In the genomic region with DNA sequence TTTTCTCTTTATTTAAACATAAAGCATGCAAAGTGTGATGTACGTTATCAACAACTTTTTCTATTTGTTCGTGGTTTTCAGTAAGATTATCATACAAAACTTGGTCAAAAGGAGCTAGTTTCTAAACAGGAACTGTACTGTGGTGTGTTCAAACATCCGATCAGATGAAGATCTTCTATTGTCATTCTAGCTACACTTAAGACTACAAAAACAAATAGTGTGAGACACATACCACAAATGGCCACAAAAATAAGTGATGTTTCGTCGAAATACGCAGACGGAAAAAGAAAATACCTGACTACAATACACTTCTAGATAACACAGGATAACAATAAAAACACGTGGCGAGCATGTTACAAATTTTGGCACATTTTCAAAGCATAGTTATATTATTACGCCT, we compare ENCODE assay signal across 3 worm cellular contexts.
TF ChIP-seq lines count a peak whose summit lies in the region.

No protein-coding gene starts in this region.

TF ChIP-seq in whole organism, L1 larva, 84 proteins besides CTCF, POLR2A, EP300 and RAD21 (continued from another document):
- TF ChIP-seq nhr-20 (tag; optimal IDR thresholded peaks at IDR 0.05; lab: Kevin White, UChicago) = peak; percentile 75
- TF ChIP-seq ceh-63 (GFP tag; optimal IDR thresholded peaks at IDR 0.05; lab: Kevin White, UChicago) = no peak
- no peak for TF ChIP-seq vab-15 (tag; optimal IDR thresholded peaks at IDR 0.05; lab: Kevin White, UChicago)
- no peak for TF ChIP-seq F16B12.6 (tag; optimal IDR thresholded peaks at IDR 0.05; lab: Kevin White, UChicago)
- TF ChIP-seq lin-35 (GFP tag; optimal IDR thresholded peaks at IDR 0.05; lab: Kevin White, UChicago) = peak in 1 of 2 experiments; percentile 27
- TF ChIP-seq nhr-12 (tag; optimal IDR thresholded peaks at IDR 0.05; lab: Kevin White, UChicago) = no peak
- TF ChIP-seq efl-3 (GFP tag; optimal IDR thresholded peaks at IDR 0.05; lab: Kevin White, UChicago) = no peak
- TF ChIP-seq C04F5.9 (tag; optimal IDR thresholded peaks at IDR 0.05; lab: Kevin White, UChicago) = no peak
- TF ChIP-seq lin-14 (GFP tag; optimal IDR thresholded peaks at IDR 0.05; lab: Kevin White, UChicago) = peak; percentile 48
- TF ChIP-seq egl-27 (tag; optimal IDR thresholded peaks at IDR 0.05; lab: Kevin White, UChicago) = no peak
- TF ChIP-seq ets-5 (GFP tag; IDR thresholded peaks at IDR 0.05; lab: Robert Waterston, UW) = no peak
- TF ChIP-seq nhr-90 (tag; optimal IDR thresholded peaks at IDR 0.05; lab: Kevin White, UChicago; ENCODE audit: poor library complexity) = no peak
- no peak for TF ChIP-seq ceh-90 (tag; optimal IDR thresholded peaks at IDR 0.05; lab: Kevin White, UChicago)
- no peak for TF ChIP-seq xbp-1 (tag; optimal IDR thresholded peaks at IDR 0.05; lab: Kevin White, UChicago)
- peak; percentile 20 for TF ChIP-seq nhr-71 (tag; optimal IDR thresholded peaks at IDR 0.05; lab: Kevin White, UChicago)
- no peak for TF ChIP-seq fkh-8 (tag; optimal IDR thresholded peaks at IDR 0.05; lab: Kevin White, UChicago)
- TF ChIP-seq sptf-1 (tag; optimal IDR thresholded peaks at IDR 0.05; lab: Kevin White, UChicago) = no peak
TF ChIP-seq in whole organism, L1 larva: peak in this region for 8.

TF ChIP-seq in whole organism, L3 larva, 47 proteins besides CTCF, POLR2A, EP300 and RAD21 (continued from another document):
- TF ChIP-seq sea-2 (GFP tag; optimal IDR thresholded peaks at IDR 0.05; lab: Kevin White, UChicago) (no peak), unc-39 (tag; optimal IDR thresholded peaks at IDR 0.05; lab: Kevin White, UChicago) (no peak), fos-1 (tag; optimal IDR thresholded peaks at IDR 0.05; lab: Kevin White, UChicago) (no peak), nhr-67 (tag; optimal IDR thresholded peaks at IDR 0.05; lab: Kevin White, UChicago) (no peak), pha-4 (tag; optimal IDR thresholded peaks at IDR 0.05; lab: Kevin White, UChicago) (no peak), nhr-28 (tag; optimal IDR thresholded peaks at IDR 0.05; lab: Kevin White, UChicago) (no peak), elt-3 (tag; optimal IDR thresholded peaks at IDR 0.05; lab: Kevin White, UChicago) (no peak), aly-2 (tag; optimal IDR thresholded peaks at IDR 0.05; lab: Kevin White, UChicago) (no peak), ceh-9 (tag; optimal IDR thresholded peaks at IDR 0.05; lab: Kevin White, UChicago) (no peak), nhr-237 (tag; optimal IDR thresholded peaks at IDR 0.05; lab: Kevin White, UChicago) (no peak)

TF ChIP-seq in whole organism, L4 larva, 104 proteins besides CTCF, POLR2A, EP300 and RAD21 (continued from another document):
- no peak for TF ChIP-seq lim-7 (GFP tag; IDR thresholded peaks at IDR 0.05; lab: Robert Waterston, UW)
- no peak for TF ChIP-seq duxl-1 (tag; optimal IDR thresholded peaks at IDR 0.05; lab: Kevin White, UChicago; ENCODE audit: poor library complexity)
- TF ChIP-seq zip-2 (tag; optimal IDR thresholded peaks at IDR 0.05; lab: Kevin White, UChicago) = no peak
- no peak for TF ChIP-seq R02D3.7 (tag; optimal IDR thresholded peaks at IDR 0.05; lab: Kevin White, UChicago)
- TF ChIP-seq dve-1 (tag; optimal IDR thresholded peaks at IDR 0.05; lab: Kevin White, UChicago; ENCODE audit: insufficient read depth) = peak; percentile 40
- no peak for TF ChIP-seq daf-19 (GFP tag; conservative IDR thresholded peaks at IDR 0.05; lab: Robert Waterston, UW)
- TF ChIP-seq F10B5.3 (tag; optimal IDR thresholded peaks at IDR 0.05; lab: Kevin White, UChicago) = no peak
- TF ChIP-seq ceh-82 (tag; optimal IDR thresholded peaks at IDR 0.05; lab: Kevin White, UChicago) = no peak
- no peak for TF ChIP-seq snpc-4 (tag; optimal IDR thresholded peaks at IDR 0.05; lab: Kevin White, UChicago)
- TF ChIP-seq lin-38 (GFP tag; IDR thresholded peaks at IDR 0.05; lab: Robert Waterston, UW) = no peak
- no peak for TF ChIP-seq spr-1 (tag; optimal IDR thresholded peaks at IDR 0.05; lab: Kevin White, UChicago)
- no peak for TF ChIP-seq nhr-76 (tag; optimal IDR thresholded peaks at IDR 0.05; lab: Kevin White, UChicago)
- TF ChIP-seq nhr-48 (tag; optimal IDR thresholded peaks at IDR 0.05; lab: Kevin White, UChicago) = no peak
- TF ChIP-seq hlh-11 (tag; optimal IDR thresholded peaks at IDR 0.05; lab: Kevin White, UChicago) = peak; percentile 49
- TF ChIP-seq nhr-28 (tag; optimal IDR thresholded peaks at IDR 0.05; lab: Kevin White, UChicago) = peak; percentile 100
- TF ChIP-seq nhr-6 (tag; optimal IDR thresholded peaks at IDR 0.05; lab: Kevin White, UChicago) = no peak
